Worm (Caenorhabditis elegans) whole organism, L1 larva: ENCODE results near the gene dsl-2.

ENCODE experiments used
- C04F5.9 ChIP-seq: sonication (generic microtip); optimal IDR thresholded peaks from 2 replicates; lab custom pipeline; 2016; ENCODE audit warnings: missing genetic modification characterization, missing compliant biosample characterization
- Y116A8C.19 ChIP-seq: sonication (generic microtip); optimal IDR thresholded peaks from 2 replicates; lab custom pipeline; 2016; ENCODE audit warnings: missing compliant biosample characterization, missing genetic modification characterization, borderline replicate concordance
- blmp-1 ChIP-seq: fragments of 150-350 bp; optimal IDR thresholded peaks from 2 replicates; lab custom pipeline; 2014; ENCODE audit warnings: missing biosample characterization, missing genetic modification characterization
- ceh-8 ChIP-seq: fragments of 200-800 bp; sonication (Bioruptor generic); optimal IDR thresholded peaks from 2 replicates; lab custom pipeline; 2018; ENCODE audit warnings: mild to moderate bottlenecking, missing genetic modification characterization, moderate library complexity, missing compliant biosample characterization
- ceh-82 ChIP-seq, 3 experiments: fragments of 150-350 bp in 1 of 3; sonication (generic microtip) in 2 of 3; optimal IDR thresholded peaks; 2 replicates each; lab custom pipeline; 2014 to 2017; ENCODE audit warnings: missing biosample characterization in 3 of 3, missing genetic modification characterization in 3 of 3
- ceh-88 ChIP-seq: fragments of 200-800 bp; sonication (Bioruptor generic); IDR thresholded peaks from 2 replicates; pipeline ENCODE4 v1.3.6; 2022; ENCODE audit warnings: missing genetic modification characterization, missing compliant biosample characterization
- ceh-90 ChIP-seq: sonication (generic microtip); optimal IDR thresholded peaks from 2 replicates; lab custom pipeline; 2016; ENCODE audit warnings: missing genetic modification characterization, missing compliant biosample characterization
- ces-1 ChIP-seq: fragments of 150-350 bp; optimal IDR thresholded peaks from 2 replicates; lab custom pipeline; 2014; ENCODE audit warnings: missing biosample characterization, missing genetic modification reagents, missing genetic modification characterization
- dsc-1 ChIP-seq: sonication (generic microtip); optimal IDR thresholded peaks from 2 replicates; lab custom pipeline; 2016; ENCODE audit warnings: mild to moderate bottlenecking, missing genetic modification characterization, missing compliant biosample characterization
- efl-1 ChIP-seq, 4 experiments: fragments of 150-350 bp; optimal IDR thresholded peaks in 3 of 4; peaks in 1 of 4; 1 replicate in 1 of 4; 2 replicates in 3 of 4; lab custom pipeline; 2014; ENCODE audit warnings: missing biosample characterization in 2 of 4, missing genetic modification characterization in 2 of 4, missing genetic modification reagents in 2 of 4
- egl-13 ChIP-seq: sonication (generic microtip); optimal IDR thresholded peaks from 2 replicates; lab custom pipeline; 2016; ENCODE audit warnings: missing genotype, missing genetic modification reagents, missing genetic modification characterization, missing compliant biosample characterization
- egl-27 ChIP-seq, 2 experiments: fragments of 150-350 bp in 1 of 2; sonication (generic microtip); optimal IDR thresholded peaks; 3 replicates each; lab custom pipeline; 2017 to 2018; ENCODE audit warnings: missing biosample characterization in 2 of 2, missing genetic modification characterization in 2 of 2, missing genetic modification reagents in 2 of 2
- elt-2 ChIP-seq: sonication (generic microtip); optimal IDR thresholded peaks from 2 replicates; lab custom pipeline; 2016; ENCODE audit warnings: missing genetic modification characterization, mild to moderate bottlenecking, inconsistent platforms, missing compliant biosample characterization, missing genetic modification reagents
- elt-3 ChIP-seq, 6 experiments: fragments of 150-350 bp in 1 of 6; sonication (generic microtip); optimal IDR thresholded peaks; 2 replicates each; lab custom pipeline; 2017 to 2018; ENCODE audit warnings: missing biosample characterization in 6 of 6, missing genetic modification characterization in 6 of 6, inconsistent platforms in 1 of 6
- hlh-17 ChIP-seq: fragments of 200-800 bp; sonication (Bioruptor generic); optimal IDR thresholded peaks from 2 replicates; lab custom pipeline; 2018; ENCODE audit warnings: missing genetic modification characterization, mild to moderate bottlenecking, missing compliant biosample characterization, moderate library complexity, borderline replicate concordance
- hlh-4 ChIP-seq: sonication (generic microtip); optimal IDR thresholded peaks from 2 replicates; lab custom pipeline; 2016; ENCODE audit warnings: mild to moderate bottlenecking, missing genetic modification characterization, missing compliant biosample characterization
- lin-14 ChIP-seq: fragments of 200-800 bp; sonication (Bioruptor generic); optimal IDR thresholded peaks from 2 replicates; lab custom pipeline; 2018; ENCODE audit warnings: mild to moderate bottlenecking, missing genetic modification characterization, moderate library complexity, missing compliant biosample characterization
- lir-3 ChIP-seq: sonication (generic microtip); optimal IDR thresholded peaks from 2 replicates; lab custom pipeline; 2016; ENCODE audit warnings: mild to moderate bottlenecking, missing genetic modification characterization, moderate library complexity, missing compliant biosample characterization; ENCODE audit not compliant: poor library complexity
- mep-1 ChIP-seq: fragments of 150-350 bp; optimal IDR thresholded peaks from 2 replicates; lab custom pipeline; 2014; ENCODE audit warnings: missing biosample characterization, missing genetic modification characterization
- nhr-19 ChIP-seq: fragments of 200-800 bp; sonication (Bioruptor generic); conservative IDR thresholded peaks from 2 replicates; pipeline ENCODE4 v1.3.6; 2022; ENCODE audit warnings: missing genetic modification characterization, missing compliant biosample characterization
- nhr-237 ChIP-seq: fragments of 150-350 bp; optimal IDR thresholded peaks from 2 replicates; lab custom pipeline; 2014; ENCODE audit warnings: missing biosample characterization, missing genetic modification characterization
- nhr-28 ChIP-seq: fragments of 150-350 bp; optimal IDR thresholded peaks from 2 replicates; lab custom pipeline; 2014; ENCODE audit warnings: missing biosample characterization, missing genetic modification characterization
- nhr-77 ChIP-seq: fragments of 150-350 bp; optimal IDR thresholded peaks from 2 replicates; lab custom pipeline; 2014; ENCODE audit warnings: missing biosample characterization, missing genetic modification characterization
- nhr-84 ChIP-seq: sonication (generic microtip); optimal IDR thresholded peaks from 2 replicates; lab custom pipeline; 2017; ENCODE audit warnings: missing biosample characterization, missing genetic modification characterization
- nhr-90 ChIP-seq: sonication (generic microtip); optimal IDR thresholded peaks from 2 replicates; lab custom pipeline; 2016; ENCODE audit warnings: mild to moderate bottlenecking, missing genetic modification characterization, missing compliant biosample characterization; ENCODE audit not compliant: poor library complexity
- pax-3 ChIP-seq: fragments of 200-800 bp; sonication (Bioruptor generic); optimal IDR thresholded peaks from 2 replicates; lab custom pipeline; 2018; ENCODE audit warnings: mild to moderate bottlenecking, missing genetic modification characterization, moderate library complexity, missing compliant biosample characterization
- sox-4 ChIP-seq: sonication (generic microtip); optimal IDR thresholded peaks from 2 replicates; lab custom pipeline; 2016; ENCODE audit warnings: missing genetic modification characterization, missing compliant biosample characterization
- sup-37 ChIP-seq: fragments of 200-800 bp; sonication (Bioruptor generic); optimal IDR thresholded peaks from 2 replicates; lab custom pipeline; 2018; ENCODE audit warnings: mild to moderate bottlenecking, missing genetic modification characterization, missing compliant biosample characterization
- unc-86 ChIP-seq: sonication (generic microtip); optimal IDR thresholded peaks from 2 replicates; lab custom pipeline; 2016; ENCODE audit warnings: missing genetic modification characterization, missing compliant biosample characterization
- unc-98 ChIP-seq: fragments of 200-800 bp; sonication (Bioruptor generic); IDR thresholded peaks from 2 replicates; pipeline ENCODE4 v1.3.6; 2022; ENCODE audit warnings: missing genetic modification characterization, missing compliant biosample characterization
- vab-15 ChIP-seq: sonication (generic microtip); optimal IDR thresholded peaks from 2 replicates; lab custom pipeline; 2017; ENCODE audit warnings: missing genotype, mild to moderate bottlenecking, missing genetic modification characterization, missing compliant biosample characterization
- zip-4 ChIP-seq: fragments of 200-800 bp; sonication (Bioruptor generic); optimal IDR thresholded peaks from 2 replicates; lab custom pipeline; 2018; ENCODE audit warnings: mild to moderate bottlenecking, missing genetic modification characterization, moderate library complexity, missing compliant biosample characterization

The dsl-2 gene

ce11 chrIV:1239686-1240085, 34.9 kb upstream of the dsl-2 start, which contains the start of gene F38A1.8 (continued):
- no peak for TF ChIP-seq nhr-84 (tag; lab: Kevin White, UChicago)
- peak; percentile 73 for TF ChIP-seq mep-1 (tag; lab: Kevin White, UChicago)

DNA sequence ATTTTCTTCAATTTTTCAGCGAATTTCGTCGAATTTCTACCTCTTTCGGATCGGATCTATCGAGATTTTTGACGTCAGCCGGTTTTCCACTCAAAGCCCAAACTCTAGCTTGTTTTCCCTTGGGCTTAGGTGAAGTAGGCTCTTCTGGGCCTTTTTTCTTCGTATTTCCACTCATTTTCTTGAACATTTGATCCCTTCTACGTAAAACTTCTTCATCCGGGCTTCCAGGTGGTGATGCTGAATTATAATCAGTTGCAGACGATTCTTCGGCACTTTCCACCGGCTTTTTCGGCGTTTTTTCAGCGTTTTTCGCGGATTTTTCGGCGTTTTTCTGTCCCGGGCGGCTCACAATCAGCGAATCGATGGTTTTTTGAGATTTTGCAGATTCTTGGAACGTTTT, 33.4 kb upstream of the dsl-2 start:
- TF ChIP-seq hlh-17 (GFP tag; lab: Kevin White, UChicago) (no peak), unc-86 (tag; lab: Kevin White, UChicago) (no peak), dsc-1 (tag; lab: Kevin White, UChicago) (no peak), egl-27 (tag; optimal IDR thresholded peaks at IDR 0.05; lab: Kevin White, UChicago) (no peak), blmp-1 (tag; lab: Kevin White, UChicago) (no peak), C04F5.9 (tag; lab: Kevin White, UChicago) (no peak), Y116A8C.19 (tag; lab: Kevin White, UChicago) (no peak), ces-1 (no peak), ceh-90 (tag; lab: Kevin White, UChicago) (no peak), nhr-77 (tag; lab: Kevin White, UChicago) (no peak), ceh-82 (tag; optimal IDR thresholded peaks at IDR 0.05; lab: Kevin White, UChicago) (no peak)

- TF ChIP-seq nhr-19 (no peak), vab-15 (tag; lab: Kevin White, UChicago) (no peak), sup-37 (no peak)
Observed at ce11 chrIV:1235785-1236184, 31.0 kb upstream of the dsl-2 start.

- no peak for TF ChIP-seq efl-1 (optimal IDR thresholded peaks at IDR 0.05; lab: Kevin White, UChicago)
- TF ChIP-seq efl-1 (GFP tag; optimal IDR thresholded peaks at IDR 0.05 in 1 of 2; lab: Kevin White, UChicago) = peak in 1 of 2 experiments; percentile 22
- TF ChIP-seq nhr-90 (tag; lab: Kevin White, UChicago) = no peak
- no peak for TF ChIP-seq elt-2 (tag; lab: Kevin White, UChicago)
- no peak for TF ChIP-seq vab-15 (tag; lab: Kevin White, UChicago)
- TF ChIP-seq lir-3 (tag; lab: Kevin White, UChicago) = no peak
- TF ChIP-seq egl-13 (tag; lab: Kevin White, UChicago) = no peak
Observed at ce11 chrIV:1234780-1235179, 30.0 kb upstream of the dsl-2 start.

DNA sequence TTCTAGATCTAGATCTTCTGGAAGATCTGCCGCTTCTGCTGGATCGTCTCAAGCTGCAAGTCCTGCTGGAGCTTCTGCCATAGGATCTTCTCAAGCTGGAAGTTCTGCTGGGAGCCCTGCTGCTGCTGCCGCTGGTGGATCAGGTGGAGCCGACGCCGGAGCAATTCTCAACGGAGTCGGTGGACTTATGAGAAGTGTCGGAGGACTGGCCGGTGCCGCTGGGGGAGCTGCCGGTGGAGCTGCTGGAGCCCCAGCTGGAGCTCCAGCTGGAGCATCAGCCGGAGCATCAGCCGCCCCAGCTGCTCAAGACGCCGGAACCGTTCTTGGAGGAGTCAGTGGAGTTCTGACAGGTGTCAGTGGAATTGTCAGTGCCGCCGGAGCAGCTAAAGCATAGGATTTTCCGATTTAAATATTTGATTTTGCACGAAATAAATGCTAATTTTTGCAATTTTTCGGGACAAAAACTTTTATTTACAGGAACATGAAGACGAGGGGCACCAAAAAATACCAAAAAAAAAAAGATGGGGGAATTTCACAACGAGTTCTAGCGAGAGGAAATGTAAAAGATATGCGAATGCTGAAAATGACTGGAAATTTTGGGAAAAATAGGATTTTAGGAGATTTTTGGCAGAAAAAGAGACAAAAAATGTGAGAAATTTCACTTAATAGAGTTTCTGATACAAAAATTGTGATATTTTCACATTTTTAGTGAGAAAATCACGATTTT, 27.8 kb upstream of the dsl-2 start:
- TF ChIP-seq pax-3 (tag; lab: Kevin White, UChicago) (no peak), zip-4 (GFP tag; lab: Kevin White, UChicago) (no peak), ceh-8 (GFP tag; lab: Kevin White, UChicago) (peak; percentile 74)

DNA sequence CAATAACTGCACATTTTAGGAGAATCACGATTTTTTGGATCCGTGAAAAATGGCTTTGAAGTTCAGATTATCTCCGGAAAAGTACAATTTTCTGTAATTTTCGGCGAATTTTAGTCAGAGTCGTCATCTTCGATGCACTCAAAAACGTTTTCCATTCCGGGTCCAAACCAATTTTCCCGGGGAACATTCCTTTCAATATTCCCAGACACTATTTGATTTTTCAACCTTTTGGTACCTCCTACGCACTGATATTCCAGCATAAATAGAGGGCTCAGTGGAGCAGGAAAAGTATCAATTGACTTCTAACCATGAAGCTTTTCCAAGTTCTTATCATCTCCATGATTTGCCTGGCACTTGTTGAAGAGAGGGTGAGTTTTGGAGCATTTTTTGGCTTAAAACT, 26.8 kb upstream of the dsl-2 start, which contains the start of gene W09G12.6:
W09G12.6 (plus strand) TSS at position 301 of the 400 bp plus-strand sequence.
- no peak for TF ChIP-seq unc-98 (GFP tag; lab: Robert Waterston, UW)
- no peak for TF ChIP-seq nhr-237 (tag; lab: Kevin White, UChicago)
- no peak for TF ChIP-seq sox-4
- TF ChIP-seq ceh-88 (GFP tag; lab: Robert Waterston, UW) = no peak
- TF ChIP-seq nhr-28 (tag; lab: Kevin White, UChicago) = no peak
- no peak for TF ChIP-seq lin-14 (GFP tag; lab: Kevin White, UChicago)
- TF ChIP-seq elt-3 (tag; optimal IDR thresholded peaks at IDR 0.05; lab: Kevin White, UChicago) = no peak
- TF ChIP-seq hlh-4 (tag; lab: Kevin White, UChicago) = no peak
- no peak for TF ChIP-seq Y116A8C.19 (tag; lab: Kevin White, UChicago)
